Worm (Caenorhabditis elegans): ENCODE data around the gene tag-180.

Gene tag-180

ce11 chrII:11353471-11353870 is 24.2 kb upstream of the tag-180 start:
- TF ChIP-seq nhr-11 (tag; optimal IDR thresholded peaks at IDR 0.05) = no peak
- TF ChIP-seq lsy-2 (tag; optimal IDR thresholded peaks at IDR 0.05) = no peak
- TF ChIP-seq aly-2 (tag; optimal IDR thresholded peaks at IDR 0.05) = no peak
- TF ChIP-seq mab-5 (tag; optimal IDR thresholded peaks at IDR 0.05) = no peak

- TF ChIP-seq ZK546.5 (tag; optimal IDR thresholded peaks at IDR 0.05) = no peak
- TF ChIP-seq zag-1 (tag; optimal IDR thresholded peaks at IDR 0.05) = no peak
- TF ChIP-seq peb-1 (tag; optimal IDR thresholded peaks at IDR 0.05) = no peak
- no peak for TF ChIP-seq egl-27 (tag; optimal IDR thresholded peaks at IDR 0.05)
- TF ChIP-seq ztf-11 (tag; optimal IDR thresholded peaks at IDR 0.05) = no peak
- TF ChIP-seq lsy-2 (tag; optimal IDR thresholded peaks at IDR 0.05) = no peak
- no peak for TF ChIP-seq nhr-77 (tag; optimal IDR thresholded peaks at IDR 0.05)
- no peak for TF ChIP-seq nhr-237 (tag; optimal IDR thresholded peaks at IDR 0.05)
- no peak for TF ChIP-seq R02D3.7 (tag; optimal IDR thresholded peaks at IDR 0.05)
- no peak for TF ChIP-seq nhr-10 (tag; optimal IDR thresholded peaks at IDR 0.05)
- no peak for TF ChIP-seq nhr-11 (tag; optimal IDR thresholded peaks at IDR 0.05)
- TF ChIP-seq lin-13 (GFP tag; optimal IDR thresholded peaks at IDR 0.05) = no peak
- TF ChIP-seq dmd-4 (tag; optimal IDR thresholded peaks at IDR 0.05) = no peak
- TF ChIP-seq ama-1 (optimal IDR thresholded peaks at IDR 0.05) = no peak
- no peak for TF ChIP-seq blmp-1 (tag; optimal IDR thresholded peaks at IDR 0.05; ENCODE audit: insufficient read depth)
These were observed 22.4 kb upstream of the tag-180 start, which contains the start of gene clh-2 for ce11 chrII:11351599-11351998. TSS of gene clh-2 (plus strand) at chrII:11351899.

DNA sequence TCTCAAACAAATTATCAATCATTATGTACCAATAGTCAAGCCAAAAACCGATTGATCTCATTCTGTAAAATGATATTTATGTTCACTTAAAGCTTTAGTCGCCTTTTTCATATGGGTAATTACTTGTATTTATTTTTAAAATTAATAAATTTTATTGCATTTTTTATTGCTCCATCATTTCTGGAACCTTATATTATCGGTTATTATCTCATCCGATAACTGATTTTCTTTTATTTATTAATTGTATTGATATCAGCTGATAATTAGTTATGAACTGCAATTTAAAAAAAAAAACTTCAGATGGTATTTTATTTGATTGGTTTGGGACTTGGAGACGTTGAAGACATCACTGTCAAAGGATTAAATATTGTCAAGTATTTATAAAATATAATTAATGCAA is 20.7 kb upstream of the tag-180 start, which contains the start of gene dph-5:
Gene dph-5, plus strand, starts transcription at position 301 of the 400 bp plus-strand sequence.
- TF ChIP-seq ztf-1 (GFP tag; conservative IDR thresholded peaks at IDR 0.05) (no peak), alr-1 (tag; optimal IDR thresholded peaks at IDR 0.05) (no peak)

- TF ChIP-seq ztf-11 (tag; optimal IDR thresholded peaks at IDR 0.05) = no peak
- peak; percentile 80 for TF ChIP-seq F13H6.1 (tag; optimal IDR thresholded peaks at IDR 0.05)
- TF ChIP-seq lsy-2 (tag; optimal IDR thresholded peaks at IDR 0.05) = peak; percentile 45 to 78
- no peak for TF ChIP-seq R02D3.7 (tag; optimal IDR thresholded peaks at IDR 0.05)
- no peak for TF ChIP-seq nhr-12 (tag; optimal IDR thresholded peaks at IDR 0.05)
- peak in 1 of 2 experiments; percentile 18 for TF ChIP-seq mdl-1 (tag; optimal IDR thresholded peaks at IDR 0.05)
- TF ChIP-seq sma-3 (GFP tag; optimal IDR thresholded peaks at IDR 0.05) = peak; percentile 62
- TF ChIP-seq mab-5 (tag; optimal IDR thresholded peaks at IDR 0.05) = no peak
- TF ChIP-seq crh-2 (tag; optimal IDR thresholded peaks at IDR 0.05) = peak; percentile 89
- TF ChIP-seq ztf-4 (tag; optimal IDR thresholded peaks at IDR 0.05) = peak; percentile 71
- TF ChIP-seq ceh-82 (tag; optimal IDR thresholded peaks at IDR 0.05) = no peak
- no peak for TF ChIP-seq Y55F3AM.14 (GFP tag; optimal IDR thresholded peaks at IDR 0.05)
- TF ChIP-seq skn-1 (tag; optimal IDR thresholded peaks at IDR 0.05) = peak; percentile 73
- peak; percentile 65 for TF ChIP-seq sma-9 (GFP tag; optimal IDR thresholded peaks at IDR 0.05)
- TF ChIP-seq sma-9 (tag; optimal IDR thresholded peaks at IDR 0.05) = no peak
- peak; percentile 44 for TF ChIP-seq blmp-1 (tag; optimal IDR thresholded peaks at IDR 0.05; ENCODE audit: insufficient read depth)
- no peak for TF ChIP-seq egl-27 (tag; optimal IDR thresholded peaks at IDR 0.05)
- TF ChIP-seq nhr-11 (tag; optimal IDR thresholded peaks at IDR 0.05) = no peak
- peak; percentile 50 for TF ChIP-seq nhr-10 (tag; optimal IDR thresholded peaks at IDR 0.05)
- TF ChIP-seq unc-39 (tag; optimal IDR thresholded peaks at IDR 0.05) = no peak
- TF ChIP-seq mbf-1 (tag; optimal IDR thresholded peaks at IDR 0.05) = no peak
- no peak for TF ChIP-seq ZK546.5 (tag; optimal IDR thresholded peaks at IDR 0.05)
- no peak for TF ChIP-seq aly-2 (tag; optimal IDR thresholded peaks at IDR 0.05)
- no peak for TF ChIP-seq lin-39 (tag; optimal IDR thresholded peaks at IDR 0.05)
- TF ChIP-seq elt-1 (tag; optimal IDR thresholded peaks at IDR 0.05) = no peak
- peak; percentile 68 for TF ChIP-seq nhr-129 (tag; optimal IDR thresholded peaks at IDR 0.05)
- peak; percentile 79 for TF ChIP-seq nhr-21 (tag; optimal IDR thresholded peaks at IDR 0.05)
- TF ChIP-seq fos-1 (tag; optimal IDR thresholded peaks at IDR 0.05) = peak; percentile 47
- peak; percentile 34 for TF ChIP-seq zag-1 (tag; optimal IDR thresholded peaks at IDR 0.05)
- TF ChIP-seq unc-55 (GFP tag; optimal IDR thresholded peaks at IDR 0.05) = peak; percentile 63
- no peak for TF ChIP-seq unc-62 (GFP tag; optimal IDR thresholded peaks at IDR 0.05)
- no peak for TF ChIP-seq peb-1 (tag; optimal IDR thresholded peaks at IDR 0.05)
- no peak for TF ChIP-seq nhr-23 (tag; optimal IDR thresholded peaks at IDR 0.05)
- TF ChIP-seq ceh-16 (tag; optimal IDR thresholded peaks at IDR 0.05) = peak; percentile 23
- TF ChIP-seq dmd-4 (tag; optimal IDR thresholded peaks at IDR 0.05) = no peak
- no peak for TF ChIP-seq nhr-237 (tag; optimal IDR thresholded peaks at IDR 0.05)
- peak; percentile 85 for TF ChIP-seq C34F6.9 (tag; optimal IDR thresholded peaks at IDR 0.05)
- peak; percentile 39 for TF ChIP-seq lin-13 (GFP tag; optimal IDR thresholded peaks at IDR 0.05)
- no peak for TF ChIP-seq alr-1 (tag; optimal IDR thresholded peaks at IDR 0.05)
- TF ChIP-seq snpc-4 (tag; optimal IDR thresholded peaks at IDR 0.05) = peak; percentile 51
- peak; percentile 70 for TF ChIP-seq nhr-25 (tag; optimal IDR thresholded peaks at IDR 0.05)
- peak; percentile 64 for TF ChIP-seq sem-4 (tag; optimal IDR thresholded peaks at IDR 0.05)
These were observed 18.8 kb upstream of the tag-180 start, which contains the start of the genes B0491.6 and pigm-1 for ce11 chrII:11347878-11348556. TSS of gene B0491.6 (minus strand) at chrII:11348343. TSS of gene pigm-1 (plus strand) at chrII:11348445.

Measured in whole organism, L2 larva.